Worm (Caenorhabditis elegans) whole organism, L3 larva: ENCODE measurements around the gene T05A8.11.

Experiments
- R02D3.7 ChIP-seq: fragments of 150-350 bp; optimal IDR thresholded peaks from 2 replicates; lab custom pipeline; 2014; ENCODE audit warnings: missing biosample characterization, missing genetic modification characterization
- aly-2 ChIP-seq: fragments of 150-350 bp; optimal IDR thresholded peaks from 2 replicates; lab custom pipeline; 2014; ENCODE audit warnings: missing biosample characterization, missing genetic modification characterization
- ama-1 ChIP-seq: fragments of 150-350 bp; optimal IDR thresholded peaks from 2 replicates; lab custom pipeline; 2018
- ceh-16 ChIP-seq: sonication (generic microtip); optimal IDR thresholded peaks from 2 replicates; lab custom pipeline; 2017; ENCODE audit warnings: missing biosample characterization, missing genetic modification characterization
- ceh-28 ChIP-seq: fragments of 150-350 bp; optimal IDR thresholded peaks from 2 replicates; lab custom pipeline; 2014; ENCODE audit warnings: missing biosample characterization, missing genetic modification reagents, missing genetic modification characterization
- ceh-9 ChIP-seq: sonication (generic microtip); optimal IDR thresholded peaks from 2 replicates; lab custom pipeline; 2018; ENCODE audit warnings: missing biosample characterization, missing genetic modification characterization
- egl-27 ChIP-seq: sonication (generic microtip); optimal IDR thresholded peaks from 4 replicates; lab custom pipeline; 2017; ENCODE audit warnings: missing biosample characterization, missing genetic modification reagents, missing genetic modification characterization
- egl-5 ChIP-seq: fragments of 150-350 bp; optimal IDR thresholded peaks from 2 replicates; lab custom pipeline; 2017; ENCODE audit warnings: missing biosample characterization, missing genetic modification reagents, missing genetic modification characterization, inconsistent platforms
- elt-3 ChIP-seq, 3 experiments: fragments of 150-350 bp in 1 of 3; sonication (generic microtip) in 2 of 3; optimal IDR thresholded peaks; 2 replicates in 2 of 3; 4 replicates in 1 of 3; lab custom pipeline; 2014 to 2017; ENCODE audit warnings: missing biosample characterization in 3 of 3, missing genetic modification characterization in 3 of 3
- eor-1 ChIP-seq, 2 experiments: fragments of 150-350 bp; optimal IDR thresholded peaks; 2 replicates each; lab custom pipeline; 2014 to 2018; ENCODE audit warnings: missing biosample characterization in 2 of 2, missing genetic modification characterization in 2 of 2
- fkh-10 ChIP-seq: sonication (generic microtip); optimal IDR thresholded peaks from 2 replicates; lab custom pipeline; 2017; ENCODE audit warnings: missing biosample characterization, missing genetic modification reagents, missing genetic modification characterization
- fkh-2 ChIP-seq: fragments of 150-350 bp; optimal IDR thresholded peaks from 2 replicates; lab custom pipeline; 2014; ENCODE audit warnings: missing biosample characterization, missing genetic modification reagents, missing genetic modification characterization
- fos-1 ChIP-seq: fragments of 150-350 bp; optimal IDR thresholded peaks from 2 replicates; lab custom pipeline; 2014; ENCODE audit warnings: missing biosample characterization, missing genetic modification characterization
- lin-15B ChIP-seq: fragments of 150-350 bp; optimal IDR thresholded peaks from 2 replicates; lab custom pipeline; 2014; ENCODE audit warnings: missing biosample characterization, missing genetic modification characterization
- lin-39 ChIP-seq: fragments of 150-350 bp; optimal IDR thresholded peaks from 2 replicates; lab custom pipeline; 2018; ENCODE audit warnings: missing biosample characterization, missing genetic modification reagents, missing genetic modification characterization
- lsy-12 ChIP-seq: sonication (generic microtip); optimal IDR thresholded peaks from 2 replicates; lab custom pipeline; 2016; ENCODE audit warnings: mild to moderate bottlenecking, missing genetic modification characterization, missing compliant biosample characterization
- mml-1 ChIP-seq: fragments of 150-350 bp; sonication (generic microtip); optimal IDR thresholded peaks from 3 replicates; lab custom pipeline; 2014; ENCODE audit warnings: missing biosample characterization, missing genetic modification characterization
- nhr-11 ChIP-seq: fragments of 150-350 bp; optimal IDR thresholded peaks from 2 replicates; lab custom pipeline; 2014; ENCODE audit warnings: missing biosample characterization, missing genetic modification characterization
- nhr-12 ChIP-seq: fragments of 150-350 bp; optimal IDR thresholded peaks from 2 replicates; lab custom pipeline; 2014; ENCODE audit warnings: missing biosample characterization, missing genetic modification characterization
- nhr-23 ChIP-seq: fragments of 150-350 bp; optimal IDR thresholded peaks from 2 replicates; lab custom pipeline; 2014; ENCODE audit warnings: missing biosample characterization, missing genetic modification reagents, missing genetic modification characterization
- nhr-237 ChIP-seq: fragments of 150-350 bp; optimal IDR thresholded peaks from 2 replicates; lab custom pipeline; 2014; ENCODE audit warnings: missing biosample characterization, missing genetic modification characterization
- nhr-28 ChIP-seq: fragments of 150-350 bp; optimal IDR thresholded peaks from 2 replicates; lab custom pipeline; 2014; ENCODE audit warnings: missing biosample characterization, missing genetic modification characterization
- nhr-43 ChIP-seq: sonication (generic microtip); optimal IDR thresholded peaks from 2 replicates; lab custom pipeline; 2016; ENCODE audit warnings: mild to moderate bottlenecking, missing genetic modification characterization, missing compliant biosample characterization; ENCODE audit not compliant: poor library complexity, severe bottlenecking
- nhr-67 ChIP-seq: fragments of 150-350 bp; optimal IDR thresholded peaks from 2 replicates; lab custom pipeline; 2014; ENCODE audit warnings: missing biosample characterization, missing genetic modification characterization
- nhr-77 ChIP-seq: fragments of 150-350 bp; optimal IDR thresholded peaks from 2 replicates; lab custom pipeline; 2014; ENCODE audit warnings: missing biosample characterization, missing genetic modification characterization
- pqm-1 ChIP-seq: fragments of 150-350 bp; optimal IDR thresholded peaks from 2 replicates; lab custom pipeline; 2017; ENCODE audit warnings: missing biosample characterization, missing genetic modification characterization, inconsistent platforms
- sea-2 ChIP-seq: fragments of 150-350 bp; sonication (generic microtip); optimal IDR thresholded peaks from 4 replicates; lab custom pipeline; 2014; ENCODE audit warnings: missing biosample characterization, missing genetic modification reagents, missing genetic modification characterization
- skn-1 ChIP-seq: fragments of 150-350 bp; optimal IDR thresholded peaks from 2 replicates; lab custom pipeline; 2014; ENCODE audit warnings: missing biosample characterization, missing genetic modification characterization
- tbx-2 ChIP-seq: sonication (generic microtip); optimal IDR thresholded peaks from 2 replicates; lab custom pipeline; 2016; ENCODE audit warnings: mild to moderate bottlenecking, missing genetic modification characterization, missing compliant biosample characterization
- unc-39 ChIP-seq: sonication (generic microtip); optimal IDR thresholded peaks from 4 replicates; lab custom pipeline; 2017; ENCODE audit warnings: missing biosample characterization, missing genetic modification characterization
- unc-62 ChIP-seq: fragments of 150-350 bp; sonication (generic microtip); optimal IDR thresholded peaks from 4 replicates; lab custom pipeline; 2014; ENCODE audit warnings: missing biosample characterization, missing genetic modification reagents, missing genetic modification characterization
- zag-1 ChIP-seq: fragments of 150-350 bp; optimal IDR thresholded peaks from 2 replicates; lab custom pipeline; 2014; ENCODE audit warnings: missing biosample characterization, missing genetic modification characterization

T05A8.11 gene

ce11 chrII:2747956-2748621, 22.6 kb upstream of the T05A8.11 start (continued):
- TF ChIP-seq sea-2 (GFP tag; lab: Kevin White, UChicago) (no peak), R02D3.7 (tag; lab: Kevin White, UChicago) (peak; percentile 13), fkh-10 (GFP tag; lab: Kevin White, UChicago) (peak; percentile 31), ceh-16 (no peak), ceh-28 (tag; lab: Kevin White, UChicago) (no peak), zag-1 (peak; percentile 30), nhr-23 (tag; lab: Kevin White, UChicago) (no peak)
- TF ChIP-seq, all 47 proteins: peak for 13

ce11 chrII:2742251-2742650, 16.8 kb upstream of the T05A8.11 start, which contains the start of gene T05A8.7:
Gene T05A8.7 (minus strand): TSS chrII:2742351.
- TF ChIP-seq ceh-16 (no peak), egl-5 (no peak), sea-2 (GFP tag; lab: Kevin White, UChicago) (no peak), lin-39 (tag; lab: Kevin White, UChicago) (no peak), nhr-28 (tag; lab: Kevin White, UChicago) (no peak), egl-27 (tag; lab: Kevin White, UChicago) (no peak), lsy-12 (tag; lab: Kevin White, UChicago) (no peak), nhr-12 (tag; lab: Kevin White, UChicago) (no peak), aly-2 (tag; lab: Kevin White, UChicago) (no peak), nhr-11 (tag; lab: Kevin White, UChicago) (no peak), elt-3 (tag; optimal IDR thresholded peaks at IDR 0.05; lab: Kevin White, UChicago) (no peak), pqm-1 (no peak)

ce11 chrII:2741405-2741804, 15.9 kb upstream of the T05A8.11 start:
- no peak for TF ChIP-seq skn-1 (tag; lab: Kevin White, UChicago)
- TF ChIP-seq eor-1 (tag; optimal IDR thresholded peaks at IDR 0.05; lab: Kevin White, UChicago), result no peak
- no peak for TF ChIP-seq nhr-28 (tag; lab: Kevin White, UChicago)
- TF ChIP-seq unc-39 (tag; lab: Kevin White, UChicago), result no peak
- no peak for TF ChIP-seq ceh-9 (tag; lab: Kevin White, UChicago)
- no peak for TF ChIP-seq ama-1 (lab: Kevin White, UChicago)
- TF ChIP-seq fkh-2 (tag; lab: Kevin White, UChicago), result no peak
- no peak for TF ChIP-seq nhr-67 (tag; lab: Kevin White, UChicago)
- no peak for TF ChIP-seq nhr-77 (tag; lab: Kevin White, UChicago)
- no peak for TF ChIP-seq lin-39 (tag; lab: Kevin White, UChicago)
- TF ChIP-seq fos-1 (tag; lab: Kevin White, UChicago), result no peak
- no peak for TF ChIP-seq aly-2 (tag; lab: Kevin White, UChicago)
- no peak for TF ChIP-seq tbx-2 (tag; lab: Kevin White, UChicago)
- no peak for TF ChIP-seq lin-15B (tag; lab: Kevin White, UChicago)
- no peak for TF ChIP-seq unc-62 (GFP tag; lab: Kevin White, UChicago)
- no peak for TF ChIP-seq mml-1 (tag; lab: Kevin White, UChicago)

ce11 chrII:2739619-2740018, 14.2 kb upstream of the T05A8.11 start, which contains the start of gene T05A8.6:
Gene T05A8.6 (minus strand): TSS chrII:2739719.
- TF ChIP-seq nhr-28 (tag; lab: Kevin White, UChicago), result no peak
- TF ChIP-seq nhr-237 (tag; lab: Kevin White, UChicago), result no peak
- no peak for TF ChIP-seq egl-27 (tag; lab: Kevin White, UChicago)
- no peak for TF ChIP-seq fkh-10 (GFP tag; lab: Kevin White, UChicago)
- TF ChIP-seq lin-39 (tag; lab: Kevin White, UChicago), result no peak

- no peak for TF ChIP-seq fos-1 (tag; lab: Kevin White, UChicago)
- TF ChIP-seq ama-1 (lab: Kevin White, UChicago), result no peak
- no peak for TF ChIP-seq sea-2 (GFP tag; lab: Kevin White, UChicago)
- TF ChIP-seq nhr-237 (tag; lab: Kevin White, UChicago), result no peak
- no peak for TF ChIP-seq skn-1 (tag; lab: Kevin White, UChicago)
- no peak for TF ChIP-seq egl-5
- TF ChIP-seq pqm-1, result no peak
- TF ChIP-seq nhr-43 (tag; lab: Kevin White, UChicago), result no peak
Observed at ce11 chrII:2736938-2737337, 11.5 kb upstream of the T05A8.11 start.
